Fruit fly (Drosophila melanogaster) whole organism, embryonic: ENCODE measurements around the gene AlaRS-m.
A peak's percentile ranks its signal among the peaks of the same experiment; 100 is the strongest.

Source experiments
- Asciz ChIP-seq: fragments of 200-800 bp; sonication (Bioruptor generic); optimal IDR thresholded peaks from 2 replicates; lab custom pipeline; 2017; ENCODE audit warnings: missing biosample characterization, mild to moderate bottlenecking, missing genetic modification characterization, missing genetic modification reagents
- CG11247 ChIP-seq: fragments of 200-800 bp; sonication (Bioruptor generic); IDR thresholded peaks from 2 replicates; pipeline ENCODE4 v1.3.6; 2022; ENCODE audit warnings: missing biosample characterization, missing genetic modification characterization
- CG11504 ChIP-seq: fragments of 200-800 bp; sonication (Bioruptor generic); optimal IDR thresholded peaks from 3 replicates; lab custom pipeline; 2019; ENCODE audit warnings: missing biosample characterization, mild to moderate bottlenecking, missing genetic modification characterization, moderate library complexity
- CG11695 ChIP-seq: fragments of 200-800 bp; sonication (Bioruptor generic); IDR thresholded peaks from 3 replicates; pipeline ENCODE4 v1.3.6; 2022; ENCODE audit warnings: missing biosample characterization, missing genetic modification characterization
- CG11723 ChIP-seq: fragments of 200-800 bp; sonication (Bioruptor generic); optimal IDR thresholded peaks from 2 replicates; lab custom pipeline; 2017; ENCODE audit warnings: missing biosample characterization, mild to moderate bottlenecking, missing genetic modification characterization
- CG12071 ChIP-seq: fragments of 200-800 bp; sonication (Bioruptor generic); optimal IDR thresholded peaks from 3 replicates; lab custom pipeline; 2018; ENCODE audit warnings: missing biosample characterization, mild to moderate bottlenecking, missing genetic modification characterization
- CG12219 ChIP-seq: fragments of 200-800 bp; sonication (Bioruptor generic); optimal IDR thresholded peaks from 3 replicates; lab custom pipeline; 2018; ENCODE audit warnings: missing biosample characterization, mild to moderate bottlenecking, missing genetic modification characterization
- CG13775 ChIP-seq: fragments of 200-800 bp; sonication (Bioruptor generic); optimal IDR thresholded peaks from 3 replicates; lab custom pipeline; 2017; ENCODE audit warnings: missing biosample characterization, mild to moderate bottlenecking, missing genetic modification characterization
- CG14014 ChIP-seq: fragments of 200-800 bp; sonication (Bioruptor generic); IDR thresholded peaks from 2 replicates; pipeline ENCODE4 v1.3.6; 2022; ENCODE audit warnings: missing biosample characterization, missing genetic modification characterization
- CG14860 ChIP-seq: fragments of 200-800 bp; sonication (Bioruptor generic); IDR thresholded peaks from 3 replicates; pipeline ENCODE4 v1.3.6; 2022; ENCODE audit warnings: missing biosample characterization, missing genetic modification characterization; ENCODE audit not compliant: partially characterized antibody
- CG15011 ChIP-seq: fragments of 200-800 bp; sonication (Bioruptor generic); optimal IDR thresholded peaks from 3 replicates; lab custom pipeline; 2018; ENCODE audit warnings: missing biosample characterization, mild to moderate bottlenecking, missing genetic modification characterization
- CG33557 ChIP-seq: fragments of 200-800 bp; sonication (Bioruptor generic); optimal IDR thresholded peaks from 2 replicates; lab custom pipeline; 2019; ENCODE audit warnings: missing biosample characterization, mild to moderate bottlenecking, missing genetic modification characterization, moderate library complexity
- CG4707 ChIP-seq: fragments of 200-800 bp; sonication (Bioruptor generic); optimal IDR thresholded peaks from 2 replicates; lab custom pipeline; 2018; ENCODE audit warnings: missing biosample characterization, mild to moderate bottlenecking, missing genetic modification characterization, moderate library complexity
- CG6254 ChIP-seq: fragments of 200-800 bp; sonication (Bioruptor generic); optimal IDR thresholded peaks from 3 replicates; lab custom pipeline; 2017; ENCODE audit warnings: mild to moderate bottlenecking, missing biosample characterization, missing genetic modification reagents, missing genetic modification characterization
- CG6765 ChIP-seq: fragments of 200-800 bp; sonication (Bioruptor generic); optimal IDR thresholded peaks from 3 replicates; lab custom pipeline; 2017; ENCODE audit warnings: missing biosample characterization, mild to moderate bottlenecking, missing genetic modification characterization
- CG8089 ChIP-seq: fragments of 200-800 bp; sonication (Bioruptor generic); optimal IDR thresholded peaks from 3 replicates; lab custom pipeline; 2016; ENCODE audit warnings: missing biosample characterization, missing genetic modification characterization
- CG8388 ChIP-seq: fragments of 200-800 bp; sonication (Bioruptor generic); optimal IDR thresholded peaks from 2 replicates; lab custom pipeline; 2019; ENCODE audit warnings: missing biosample characterization, mild to moderate bottlenecking, missing genetic modification characterization, moderate library complexity
- CG9215 ChIP-seq: fragments of 200-800 bp; sonication (Bioruptor generic); IDR thresholded peaks from 2 replicates; pipeline ENCODE4 v1.3.6; 2022; ENCODE audit warnings: missing biosample characterization, missing genetic modification characterization
- CHES-1-like ChIP-seq: fragments of 200-800 bp; sonication (Bioruptor generic); optimal IDR thresholded peaks from 2 replicates; lab custom pipeline; 2016; ENCODE audit warnings: missing biosample characterization, missing genetic modification characterization
- Dp ChIP-seq: fragments of 200-800 bp; sonication (Bioruptor generic); optimal IDR thresholded peaks from 2 replicates; lab custom pipeline; 2018; ENCODE audit warnings: missing biosample characterization, mild to moderate bottlenecking, missing genetic modification characterization, moderate library complexity
- Hand ChIP-seq: fragments of 200-800 bp; sonication (Bioruptor generic); optimal IDR thresholded peaks from 2 replicates; lab custom pipeline; 2017; ENCODE audit warnings: mild to moderate bottlenecking, missing biosample characterization, missing genetic modification reagents, missing genetic modification characterization
- Lpt ChIP-seq: fragments of >200 bp; optimal IDR thresholded peaks from 2 replicates; lab custom pipeline; 2018; ENCODE audit warnings: missing biosample characterization, missing genetic modification characterization
- Side ChIP-seq: fragments of 200-800 bp; sonication (Bioruptor generic); optimal IDR thresholded peaks from 2 replicates; lab custom pipeline; 2016; ENCODE audit warnings: missing biosample characterization, missing genetic modification characterization
- ac ChIP-seq: fragments of 200-800 bp; sonication (Bioruptor generic); optimal IDR thresholded peaks from 3 replicates; lab custom pipeline; 2017; ENCODE audit warnings: missing biosample characterization, mild to moderate bottlenecking, missing genetic modification characterization
- ato ChIP-seq: fragments of 200-800 bp; sonication (Bioruptor generic); IDR thresholded peaks from 2 replicates; pipeline ENCODE4 v1.3.6; 2022; ENCODE audit warnings: missing biosample characterization, missing genetic modification characterization; ENCODE audit not compliant: partially characterized antibody
- bab2 ChIP-seq: fragments of 200-800 bp; sonication (Bioruptor generic); optimal IDR thresholded peaks from 2 replicates; lab custom pipeline; 2016; ENCODE audit warnings: missing biosample characterization, missing genetic modification characterization
- bsh ChIP-seq, 2 experiments: fragments of 200-800 bp; sonication (Bioruptor generic); optimal IDR thresholded peaks; 2 replicates each; lab custom pipeline; 2017 to 2018; ENCODE audit warnings: mild to moderate bottlenecking in 2 of 2, missing biosample characterization in 2 of 2, missing genetic modification characterization in 2 of 2, moderate library complexity in 1 of 2
- chif ChIP-seq, 2 experiments: fragments of 200-800 bp; sonication (Bioruptor generic); optimal IDR thresholded peaks; 3 replicates each; lab custom pipeline; 2016; ENCODE audit warnings: missing biosample characterization in 2 of 2, missing genetic modification characterization in 2 of 2
- corto ChIP-seq: fragments of 200-800 bp; sonication (Bioruptor generic); optimal IDR thresholded peaks from 2 replicates; lab custom pipeline; 2016; ENCODE audit warnings: missing biosample characterization, mild to moderate bottlenecking, missing genetic modification characterization, moderate library complexity
- crc ChIP-seq: fragments of 200-800 bp; sonication (Bioruptor generic); optimal IDR thresholded peaks from 2 replicates; lab custom pipeline; 2016; ENCODE audit warnings: missing biosample characterization, missing genetic modification characterization
- dan ChIP-seq: fragments of 200-800 bp; sonication (Bioruptor generic); IDR thresholded peaks from 2 replicates; pipeline ENCODE4 v1.3.6; 2022; ENCODE audit warnings: missing biosample characterization, missing genetic modification characterization
- dati ChIP-seq: fragments of 200-800 bp; sonication (Bioruptor generic); IDR thresholded peaks from 2 replicates; pipeline ENCODE4 v1.3.6; 2022; ENCODE audit warnings: missing biosample characterization, missing genetic modification characterization
- disco-r ChIP-seq: fragments of 200-800 bp; sonication (Bioruptor generic); optimal IDR thresholded peaks from 2 replicates; lab custom pipeline; 2016; ENCODE audit warnings: missing biosample characterization, missing genetic modification characterization
- dmrt11E ChIP-seq: fragments of 200-800 bp; sonication (Bioruptor generic); optimal IDR thresholded peaks from 3 replicates; lab custom pipeline; 2018; ENCODE audit warnings: missing biosample characterization, mild to moderate bottlenecking, missing genetic modification characterization, moderate library complexity
- fu2 ChIP-seq: fragments of 200-800 bp; sonication (Bioruptor generic); optimal IDR thresholded peaks from 2 replicates; lab custom pipeline; 2016; ENCODE audit warnings: missing biosample characterization, missing genetic modification characterization
- h ChIP-seq: fragments of >200 bp; optimal IDR thresholded peaks from 2 replicates; lab custom pipeline; 2017
- jumu ChIP-seq: fragments of 200-800 bp; sonication (Bioruptor generic); optimal IDR thresholded peaks from 3 replicates; lab custom pipeline; 2016; ENCODE audit warnings: missing biosample characterization, missing genetic modification characterization
- pan ChIP-seq, 4 experiments: fragments of >200 bp in 3 of 4; fragments of 200-800 bp in 1 of 4; sonication (Bioruptor generic) in 1 of 4; optimal IDR thresholded peaks in 3 of 4; IDR thresholded peaks in 1 of 4; 2 replicates each; pipeline versions ENCODE4 v1.3.6 to Lab custom; 2017 to 2022; ENCODE audit warnings: missing biosample characterization in 2 of 4, missing genetic modification characterization in 2 of 4, mixed read lengths in 1 of 4
- prd ChIP-seq, 3 experiments: fragments of >200 bp in 2 of 3; fragments of 200-800 bp in 1 of 3; sonication (Bioruptor generic) in 1 of 3; optimal IDR thresholded peaks in 2 of 3; IDR thresholded peaks in 1 of 3; 2 replicates in 2 of 3; 3 replicates in 1 of 3; pipeline versions ENCODE4 v1.3.6 to Lab custom; 2017 to 2022; ENCODE audit warnings: missing biosample characterization in 1 of 3, missing genetic modification characterization in 1 of 3
- pros ChIP-seq: fragments of 200-800 bp; sonication (Bioruptor generic); optimal IDR thresholded peaks from 3 replicates; lab custom pipeline; 2019; ENCODE audit warnings: missing biosample characterization, mild to moderate bottlenecking, missing genetic modification characterization, moderate library complexity
- repo ChIP-seq: fragments of 200-800 bp; sonication (Bioruptor generic); optimal IDR thresholded peaks from 2 replicates; lab custom pipeline; 2016; ENCODE audit warnings: missing biosample characterization, missing genetic modification characterization
- sens ChIP-seq: fragments of 200-800 bp; sonication (Bioruptor generic); peaks from one replicate; lab custom pipeline; 2016; ENCODE audit warnings: missing biosample characterization, missing genetic modification characterization
- sima ChIP-seq: fragments of 200-800 bp; sonication (Bioruptor generic); optimal IDR thresholded peaks from 2 replicates; lab custom pipeline; 2016; ENCODE audit warnings: missing biosample characterization, missing genetic modification characterization
- so ChIP-seq: fragments of 200-800 bp; sonication (Bioruptor generic); IDR thresholded peaks from 3 replicates; pipeline ENCODE4 v1.3.6; 2022; ENCODE audit warnings: missing biosample characterization, missing genetic modification characterization
- sqz ChIP-seq: fragments of 200-800 bp; sonication (Bioruptor generic); optimal IDR thresholded peaks from 3 replicates; lab custom pipeline; 2018; ENCODE audit warnings: missing biosample characterization, mild to moderate bottlenecking, missing genetic modification characterization
- tgo ChIP-seq: fragments of 200-800 bp; sonication (Bioruptor generic); IDR thresholded peaks from 3 replicates; pipeline ENCODE4 v1.3.6; 2022; ENCODE audit warnings: missing biosample characterization, missing genetic modification characterization
- trh ChIP-seq: fragments of 200-800 bp; sonication (Bioruptor generic); optimal IDR thresholded peaks from 2 replicates; lab custom pipeline; 2016; ENCODE audit warnings: missing biosample characterization, missing genetic modification characterization
- vfl ChIP-seq: fragments of 200-800 bp; sonication (Bioruptor generic); optimal IDR thresholded peaks from 2 replicates; lab custom pipeline; 2016; ENCODE audit warnings: missing biosample characterization, missing genetic modification characterization

AlaRS-m gene

dm6 chr3L:5186807-5187571, 41.1 kb downstream of the AlaRS-m start (continued):
- TF ChIP-seq crc (GFP tag; lab: Kevin White, UChicago) (peak; percentile 87), CG6765 (GFP tag; lab: Kevin White, UChicago) (peak; percentile 48), prd (optimal IDR thresholded peaks at IDR 0.05; lab: Kevin White, UChicago) (no peak), prd (GFP tag; IDR thresholded peaks at IDR 0.05; lab: Robert Waterston, UW) (peak; percentile 92), Hand (peak; percentile 72), ac (GFP tag; lab: Kevin White, UChicago) (peak; percentile 80), h (lab: Kevin White, UChicago) (no peak), so (GFP tag; lab: Robert Waterston, UW) (peak; percentile 90), CG11504 (peak; percentile 91), fu2 (GFP tag; lab: Kevin White, UChicago) (peak; percentile 67), Lpt (GFP tag; lab: Kevin White, UChicago) (no peak), CG11247 (GFP tag; lab: Robert Waterston, UW) (peak; percentile 79), tgo (peak; percentile 87), dati (GFP tag; lab: Robert Waterston, UW) (peak; percentile 88), CG14860 (GFP tag; lab: Robert Waterston, UW) (no peak), bsh (GFP tag; optimal IDR thresholded peaks at IDR 0.05; lab: Kevin White, UChicago) (peak; percentile 88 to 95), trh (GFP tag; lab: Kevin White, UChicago) (peak; percentile 70), jumu (GFP tag; lab: Kevin White, UChicago) (peak; percentile 89), chif (GFP tag; optimal IDR thresholded peaks at IDR 0.05; lab: Kevin White, UChicago) (peak; percentile 86 to 88), bab2 (peak; percentile 94), CG33557 (GFP tag; lab: Kevin White, UChicago) (peak; percentile 53), sqz (peak; percentile 94), CG14014 (GFP tag; lab: Robert Waterston, UW) (peak; percentile 82), pros (GFP tag; lab: Kevin White, UChicago) (peak; percentile 82), CHES-1-like (peak; percentile 78), CG15011 (GFP tag; lab: Kevin White, UChicago) (peak; percentile 80), CG8388 (GFP tag; lab: Kevin White, UChicago) (peak; percentile 87), disco-r (peak; percentile 73), CG11723 (GFP tag; lab: Kevin White, UChicago) (peak; percentile 69), corto (GFP tag; lab: Kevin White, UChicago) (peak; percentile 26), CG6254 (peak; percentile 90), CG8089 (GFP tag; lab: Kevin White, UChicago) (peak; percentile 78), dan (GFP tag; lab: Robert Waterston, UW) (no peak; the same call in 1 of the 2 replicates), Side (peak; percentile 90), sens (GFP tag; lab: Kevin White, UChicago) (peak; percentile 97), Dp (GFP tag; lab: Kevin White, UChicago) (no peak), CG12219 (GFP tag; lab: Kevin White, UChicago) (peak; percentile 91), vfl (GFP tag; lab: Kevin White, UChicago) (peak; percentile 43), dmrt11E (tag; lab: Kevin White, UChicago) (peak; percentile 93), repo (GFP tag; lab: Kevin White, UChicago) (peak; percentile 80), pan (optimal IDR thresholded peaks at IDR 0.05; lab: Kevin White, UChicago) (no peak), pan (GFP tag; optimal IDR thresholded peaks at IDR 0.05 in 1 of 2, IDR thresholded peaks at IDR 0.05 in 1 of 2) (peak in 1 of 2 experiments; percentile 92), CG13775 (GFP tag; lab: Kevin White, UChicago) (peak; percentile 79), CG4707 (GFP tag; lab: Kevin White, UChicago) (peak; percentile 80), Asciz (peak; percentile 84), CG9215 (GFP tag; lab: Robert Waterston, UW) (peak; percentile 54; the same call in 1 of the 2 replicates), CG11695 (GFP tag; lab: Robert Waterston, UW) (peak; percentile 92), ato (no peak), sima (GFP tag; lab: Kevin White, UChicago) (peak; percentile 85), CG12071 (GFP tag; lab: Kevin White, UChicago) (peak; percentile 93)
